Worm (Caenorhabditis elegans): ENCODE results near the gene F09G8.5.
A peak's percentile ranks its signal among the peaks of the same experiment; 100 is the strongest.

F09G8.5 gene

ce11 chrIII:8244052-8244451 lies 10.7 kb upstream of the F09G8.5 start, which contains the start of the genes pbs-6 and cids-1 (continued):
- TF ChIP-seq elt-3 (tag; optimal IDR thresholded peaks at IDR 0.05) (no peak), tbx-2 (tag; optimal IDR thresholded peaks at IDR 0.05) (no peak), unc-130 (tag; optimal IDR thresholded peaks at IDR 0.05) (peak; percentile 29), dpl-1 (GFP tag; optimal IDR thresholded peaks at IDR 0.05) (peak in 2 of 3 experiments; percentile 37 to 40), zip-4 (GFP tag; optimal IDR thresholded peaks at IDR 0.05) (no peak), nhr-85 (tag) (no peak), unc-86 (tag; optimal IDR thresholded peaks at IDR 0.05) (no peak), alr-1 (tag; optimal IDR thresholded peaks at IDR 0.05; ENCODE audit: borderline replicate concordance) (no peak), lin-35 (GFP tag; optimal IDR thresholded peaks at IDR 0.05) (peak; percentile 25 to 50), lin-13 (GFP tag; optimal IDR thresholded peaks at IDR 0.05) (no peak), skn-1 (tag; optimal IDR thresholded peaks at IDR 0.05) (peak; percentile 59), fkh-10 (GFP tag; optimal IDR thresholded peaks at IDR 0.05) (no peak), fkh-8 (tag; optimal IDR thresholded peaks at IDR 0.05) (no peak), aly-2 (tag; optimal IDR thresholded peaks at IDR 0.05) (no peak), lin-14 (GFP tag; optimal IDR thresholded peaks at IDR 0.05) (no peak), sptf-1 (tag; optimal IDR thresholded peaks at IDR 0.05) (no peak), nhr-71 (tag; optimal IDR thresholded peaks at IDR 0.05) (peak; percentile 24)

- no peak for TF ChIP-seq alr-1 (tag; optimal IDR thresholded peaks at IDR 0.05; ENCODE audit: borderline replicate concordance)
- TF ChIP-seq blmp-1 (tag; optimal IDR thresholded peaks at IDR 0.05): no peak
- TF ChIP-seq C04F5.9 (tag; optimal IDR thresholded peaks at IDR 0.05): no peak
- no peak for TF ChIP-seq fkh-4 (tag; optimal IDR thresholded peaks at IDR 0.05; ENCODE audit: borderline replicate concordance)
- TF ChIP-seq swsn-7 (tag; optimal IDR thresholded peaks at IDR 0.05): no peak
- TF ChIP-seq ceh-63 (GFP tag; optimal IDR thresholded peaks at IDR 0.05): no peak
- no peak for TF ChIP-seq tlp-1 (tag; optimal IDR thresholded peaks at IDR 0.05)
- no peak for TF ChIP-seq efl-1 (optimal IDR thresholded peaks at IDR 0.05)
- TF ChIP-seq efl-1 (GFP tag; optimal IDR thresholded peaks at IDR 0.05 in 1 of 2): no peak
- no peak for TF ChIP-seq ceh-88 (GFP tag; IDR thresholded peaks at IDR 0.05)
- no peak for TF ChIP-seq C34B4.2 (tag; optimal IDR thresholded peaks at IDR 0.05)
- TF ChIP-seq hlh-17 (GFP tag; optimal IDR thresholded peaks at IDR 0.05; ENCODE audit: borderline replicate concordance): no peak
- TF ChIP-seq lin-35 (GFP tag; optimal IDR thresholded peaks at IDR 0.05): no peak
- TF ChIP-seq egl-13 (tag; optimal IDR thresholded peaks at IDR 0.05): no peak
- TF ChIP-seq lir-3 (tag; optimal IDR thresholded peaks at IDR 0.05; ENCODE audit: poor library complexity): no peak
Observed at ce11 chrIII:8245591-8245990, 9.2 kb upstream of the F09G8.5 start, which contains the start of gene C02F5.3. TSS of gene C02F5.3 (plus strand) at chrIII:8245891.

ce11 chrIII:8247051-8247450 lies 7.7 kb upstream of the F09G8.5 start, which contains the start of gene C02F5.13:
TSS of gene C02F5.13 (plus strand) at chrIII:8247351.
- TF ChIP-seq skn-1 (tag; optimal IDR thresholded peaks at IDR 0.05) (no peak), snu-23 (GFP tag; optimal IDR thresholded peaks at IDR 0.05) (no peak), lir-3 (tag; optimal IDR thresholded peaks at IDR 0.05; ENCODE audit: poor library complexity) (no peak), C04F5.9 (tag; optimal IDR thresholded peaks at IDR 0.05) (no peak), jun-1 (tag; optimal IDR thresholded peaks at IDR 0.05) (no peak)

ce11 chrIII:8249381-8249780 lies 5.4 kb upstream of the F09G8.5 start, which contains the start of the genes C02F5.10 and C02F5.2:
TSS of gene C02F5.10 (minus strand) at chrIII:8249481.
TSS of gene C02F5.2 (plus strand) at chrIII:8249619.
- TF ChIP-seq fkh-8 (tag; optimal IDR thresholded peaks at IDR 0.05) (no peak), snpc-4 (tag; optimal IDR thresholded peaks at IDR 0.05) (no peak), F16B12.6 (tag; optimal IDR thresholded peaks at IDR 0.05) (no peak), aha-1 (tag; optimal IDR thresholded peaks at IDR 0.05) (no peak), fkh-4 (tag; optimal IDR thresholded peaks at IDR 0.05; ENCODE audit: borderline replicate concordance) (no peak), unc-62 (GFP tag; optimal IDR thresholded peaks at IDR 0.05) (no peak), nhr-20 (tag; optimal IDR thresholded peaks at IDR 0.05) (no peak), nhr-90 (tag; optimal IDR thresholded peaks at IDR 0.05; ENCODE audit: poor library complexity) (no peak), isw-1 (GFP tag; IDR thresholded peaks at IDR 0.05) (no peak), lin-39 (tag; optimal IDR thresholded peaks at IDR 0.05) (no peak), sox-4 (tag; optimal IDR thresholded peaks at IDR 0.05) (no peak), egl-13 (tag; optimal IDR thresholded peaks at IDR 0.05) (no peak), lin-14 (GFP tag; optimal IDR thresholded peaks at IDR 0.05) (no peak), mef-2 (tag; optimal IDR thresholded peaks at IDR 0.05) (no peak), nhr-28 (tag; optimal IDR thresholded peaks at IDR 0.05) (no peak)

Measured in whole organism, L1 larva.